Fruit fly (Drosophila melanogaster) whole organism: ENCODE measurements around the gene CG31122.

Experiments used
- CG8478 ChIP-seq: fragments of >200 bp; optimal IDR thresholded peaks from 2 replicates; lab custom pipeline; 2018; ENCODE audit warnings: inconsistent platforms
- Dll ChIP-seq: fragments of >200 bp; optimal IDR thresholded peaks from 2 replicates; lab custom pipeline; 2017
- EcR ChIP-seq, 2 experiments: fragments of >200 bp; optimal IDR thresholded peaks; 2 replicates each; lab custom pipeline; 2017; ENCODE audit warnings: missing biosample characterization in 2 of 2, missing genetic modification characterization in 2 of 2, missing genetic modification reagents in 2 of 2
- pan ChIP-seq: fragments of >200 bp; optimal IDR thresholded peaks from 2 replicates; lab custom pipeline; 2017
- psq ChIP-seq: fragments of >200 bp; optimal IDR thresholded peaks from 2 replicates; lab custom pipeline; 2017
- usp ChIP-seq: fragments of >200 bp; optimal IDR thresholded peaks from 2 replicates; lab custom pipeline; 2017; ENCODE audit warnings: missing biosample characterization, missing genetic modification characterization, mixed read lengths

CG31122 gene

DNA sequence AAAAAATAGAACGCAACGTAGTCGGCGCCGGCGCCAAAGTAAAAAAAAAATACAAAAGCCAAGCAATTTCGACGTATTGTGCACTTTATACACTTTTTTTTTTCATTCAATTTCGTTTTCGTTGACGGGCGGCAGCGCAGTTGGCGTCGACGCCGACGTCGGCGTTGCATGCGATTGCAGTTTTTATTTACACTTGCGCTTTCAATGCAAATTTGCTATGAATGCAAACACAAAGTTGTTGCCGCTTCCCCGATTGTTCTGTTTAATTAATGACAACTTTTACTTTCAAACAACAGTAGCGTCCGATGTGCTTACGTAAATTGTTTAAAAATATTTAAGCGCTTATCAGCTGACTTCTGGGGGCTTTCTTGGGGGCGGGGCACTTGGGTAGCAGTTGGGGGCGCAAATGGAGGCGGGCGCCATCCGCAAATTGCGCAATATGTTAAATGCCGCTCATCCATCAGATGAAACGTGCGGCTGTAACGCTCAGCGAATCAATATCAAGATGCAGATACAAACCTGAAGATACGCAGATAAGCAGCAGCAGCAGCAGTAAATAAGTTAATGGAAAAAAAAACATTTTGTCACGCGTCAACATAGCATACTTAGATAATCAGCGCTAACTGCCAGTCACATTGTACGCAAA lies 25.6 kb upstream of the CG31122 start:
- no peak for TF ChIP-seq pan (lab: Kevin White, UChicago)
- no peak for TF ChIP-seq usp (GFP tag; lab: Kevin White, UChicago)

DNA sequence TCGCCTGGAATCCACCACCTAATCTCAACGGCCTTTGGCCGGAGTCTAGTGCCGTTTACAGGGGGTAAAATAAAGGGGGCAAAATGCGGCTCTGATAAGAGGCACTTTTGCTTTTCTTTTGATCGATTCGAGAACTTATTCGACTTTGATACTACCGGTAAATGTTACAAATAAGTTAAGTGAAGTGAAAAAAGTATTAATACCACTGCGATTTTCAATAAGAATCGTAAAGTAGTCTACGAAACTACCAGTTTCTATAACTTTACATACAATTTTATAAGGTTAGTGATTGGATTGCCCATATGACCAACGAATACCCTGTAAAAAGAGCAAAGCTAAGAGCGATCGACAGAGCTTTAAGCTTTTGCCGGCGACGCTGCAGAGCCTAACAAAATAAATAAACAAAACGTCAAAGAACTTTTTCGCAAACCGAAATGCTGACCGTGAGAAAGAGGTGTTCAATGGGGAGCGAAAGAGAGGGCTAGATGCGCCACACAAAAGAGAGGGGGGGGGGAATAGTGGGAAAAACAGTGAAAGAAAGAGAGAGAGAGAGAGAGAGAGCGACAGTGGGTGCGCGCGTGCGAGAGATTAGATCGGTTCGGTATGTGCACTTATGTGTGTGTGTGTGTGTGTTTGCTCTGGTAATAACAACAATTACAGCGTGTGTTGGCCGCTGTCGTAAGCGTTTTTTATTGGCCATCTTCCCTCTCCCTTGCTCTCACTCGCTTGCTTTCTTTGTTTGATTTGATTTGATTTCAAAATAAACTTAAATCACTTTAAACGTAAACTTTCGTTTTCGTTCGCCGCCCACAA lies 24.1 kb upstream of the CG31122 start:
- peak; percentile 51 for TF ChIP-seq Dll (lab: Kevin White, UChicago)
- TF ChIP-seq usp (GFP tag; lab: Kevin White, UChicago) = no peak
- no peak for TF ChIP-seq EcR (GFP tag; optimal IDR thresholded peaks at IDR 0.05; lab: Kevin White, UChicago)
- peak; percentile 70 for TF ChIP-seq pan (lab: Kevin White, UChicago)
- TF ChIP-seq psq = no peak
- TF ChIP-seq CG8478 (lab: Kevin White, UChicago) = peak; percentile 12

DNA sequence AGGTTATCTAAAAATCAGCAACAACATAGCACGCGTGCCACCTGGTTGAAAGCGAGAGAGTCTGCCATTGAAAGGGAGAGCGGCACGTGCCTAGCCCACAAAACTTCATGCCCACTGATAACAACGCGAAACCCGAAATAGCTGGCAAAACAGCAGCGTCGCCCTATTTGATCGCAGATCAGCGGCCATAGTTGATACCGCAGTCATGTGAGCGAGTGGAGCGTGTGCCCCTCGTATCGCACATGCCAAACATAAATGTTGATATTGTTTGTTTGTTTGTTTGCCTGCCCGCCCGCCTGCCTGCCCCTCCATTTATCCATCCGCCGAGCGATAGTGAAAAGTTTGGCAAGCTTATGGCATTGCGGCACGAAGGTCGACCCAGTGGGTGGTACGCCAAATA lies 20.2 kb upstream of the CG31122 start:
- no peak for TF ChIP-seq psq
- TF ChIP-seq Dll (lab: Kevin White, UChicago) = no peak
- no peak for TF ChIP-seq pan (lab: Kevin White, UChicago)
- TF ChIP-seq EcR (GFP tag; optimal IDR thresholded peaks at IDR 0.05; lab: Kevin White, UChicago) = no peak
- TF ChIP-seq usp (GFP tag; lab: Kevin White, UChicago) = no peak
- TF ChIP-seq CG8478 (lab: Kevin White, UChicago) = no peak

DNA sequence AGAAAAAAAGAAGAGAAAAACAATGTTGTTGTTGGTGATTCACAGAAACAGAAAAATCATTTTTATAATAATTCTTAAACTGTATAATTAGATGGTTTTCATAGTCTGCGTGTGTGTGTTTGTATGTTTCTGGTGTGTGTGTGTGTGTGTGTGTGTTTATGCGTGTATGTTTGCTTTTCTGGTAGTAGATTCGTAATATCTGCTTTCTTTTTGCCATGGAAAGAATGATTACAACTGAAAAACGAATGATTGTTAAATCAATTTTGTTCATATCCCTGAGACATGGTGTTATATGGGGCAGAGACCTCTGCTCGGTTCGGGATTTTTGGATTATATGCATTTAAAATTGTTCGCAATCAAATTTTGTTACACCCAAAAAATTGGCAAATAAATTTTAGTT lies 10.7 kb upstream of the CG31122 start:
- TF ChIP-seq EcR (GFP tag; optimal IDR thresholded peaks at IDR 0.05; lab: Kevin White, UChicago) (no peak), pan (lab: Kevin White, UChicago) (no peak), usp (GFP tag; lab: Kevin White, UChicago) (no peak), psq (no peak), CG8478 (lab: Kevin White, UChicago) (no peak), Dll (lab: Kevin White, UChicago) (no peak)

DNA sequence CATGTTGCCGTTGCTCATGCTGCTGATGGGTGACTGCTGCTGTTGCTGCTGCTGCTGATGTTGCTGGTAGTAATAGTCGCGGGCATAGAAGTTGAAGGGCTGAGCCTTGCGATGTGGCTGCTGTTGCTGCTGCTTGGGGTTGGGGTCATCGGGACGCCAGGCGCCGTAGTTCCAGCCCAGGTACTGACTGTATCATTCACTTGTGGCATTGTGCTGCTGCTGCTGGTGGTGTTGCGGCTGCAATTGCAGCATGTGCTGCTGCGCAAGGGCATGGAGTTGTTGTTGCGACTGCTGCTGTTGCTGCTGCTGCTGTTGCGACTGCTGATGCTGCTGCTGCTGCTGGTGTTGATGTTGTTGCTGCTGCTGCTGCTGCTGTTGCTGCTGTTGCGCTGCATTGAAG lies 9.8 kb upstream of the CG31122 start:
- TF ChIP-seq psq (no peak), pan (lab: Kevin White, UChicago) (no peak), CG8478 (lab: Kevin White, UChicago) (no peak), EcR (GFP tag; optimal IDR thresholded peaks at IDR 0.05; lab: Kevin White, UChicago) (no peak), usp (GFP tag; lab: Kevin White, UChicago) (no peak), Dll (lab: Kevin White, UChicago) (no peak)

DNA sequence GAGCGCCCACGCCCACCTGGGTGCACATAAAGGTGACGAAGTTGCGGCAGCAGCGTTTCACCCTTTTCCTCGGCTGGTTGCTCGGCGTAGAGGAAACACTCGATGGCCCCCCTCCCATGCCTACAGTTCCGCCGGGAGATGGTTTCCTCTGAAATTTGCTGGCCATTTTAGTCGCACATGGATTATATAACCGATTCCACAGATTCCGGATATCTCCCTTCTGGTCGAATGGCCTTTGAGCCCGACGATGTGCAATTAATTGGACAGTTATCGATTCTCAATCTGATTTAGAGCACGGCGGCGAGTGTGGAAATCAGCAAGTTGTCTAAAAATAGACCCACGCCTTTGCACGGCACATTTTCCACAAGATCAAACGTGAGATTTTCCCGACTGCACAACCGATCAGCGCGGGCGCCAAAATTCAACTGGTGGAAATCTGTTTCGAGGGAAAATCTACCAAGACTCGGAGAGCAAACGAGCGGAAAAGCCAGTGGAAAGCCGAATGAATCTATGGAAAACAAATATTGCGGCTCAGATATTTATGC lies 1.4 kb downstream of the CG31122 start, which contains the start of gene CG10864:
Gene CG10864 (minus strand): TSS at position 427 of the 545 bp plus-strand sequence.
- TF ChIP-seq EcR (GFP tag; optimal IDR thresholded peaks at IDR 0.05; lab: Kevin White, UChicago) = no peak
- no peak for TF ChIP-seq psq
- TF ChIP-seq CG8478 (lab: Kevin White, UChicago) = no peak
- no peak for TF ChIP-seq pan (lab: Kevin White, UChicago)
- TF ChIP-seq Dll (lab: Kevin White, UChicago) = no peak
- TF ChIP-seq usp (GFP tag; lab: Kevin White, UChicago) = no peak

DNA sequence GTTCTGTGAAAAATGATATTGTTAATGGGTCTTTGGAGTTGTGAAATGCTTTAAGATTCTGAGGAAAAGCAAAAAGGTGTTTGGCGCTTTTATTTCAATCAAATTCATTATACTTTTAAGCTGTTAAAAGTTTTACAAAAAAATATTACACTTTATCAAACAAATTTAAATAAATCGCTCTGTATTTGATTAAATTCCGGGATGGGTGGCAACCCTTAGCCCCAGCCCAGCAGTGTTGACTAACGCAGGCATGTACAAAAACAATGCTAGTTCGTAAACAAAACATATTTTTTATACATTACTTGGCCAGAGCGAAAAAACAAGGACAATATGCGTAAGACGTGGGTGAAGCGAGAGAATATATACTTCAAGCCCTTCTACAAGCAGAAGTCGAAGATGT lies 8.0 kb downstream of the CG31122 start, which contains the start of gene CG7685:
Gene CG7685 (plus strand): TSS at position 228 of the 400 bp plus-strand sequence.
- no peak for TF ChIP-seq Dll (lab: Kevin White, UChicago)
- TF ChIP-seq EcR (GFP tag; optimal IDR thresholded peaks at IDR 0.05; lab: Kevin White, UChicago) = no peak
- TF ChIP-seq CG8478 (lab: Kevin White, UChicago) = no peak
- no peak for TF ChIP-seq psq
- TF ChIP-seq usp (GFP tag; lab: Kevin White, UChicago) = no peak
- TF ChIP-seq pan (lab: Kevin White, UChicago) = no peak

DNA sequence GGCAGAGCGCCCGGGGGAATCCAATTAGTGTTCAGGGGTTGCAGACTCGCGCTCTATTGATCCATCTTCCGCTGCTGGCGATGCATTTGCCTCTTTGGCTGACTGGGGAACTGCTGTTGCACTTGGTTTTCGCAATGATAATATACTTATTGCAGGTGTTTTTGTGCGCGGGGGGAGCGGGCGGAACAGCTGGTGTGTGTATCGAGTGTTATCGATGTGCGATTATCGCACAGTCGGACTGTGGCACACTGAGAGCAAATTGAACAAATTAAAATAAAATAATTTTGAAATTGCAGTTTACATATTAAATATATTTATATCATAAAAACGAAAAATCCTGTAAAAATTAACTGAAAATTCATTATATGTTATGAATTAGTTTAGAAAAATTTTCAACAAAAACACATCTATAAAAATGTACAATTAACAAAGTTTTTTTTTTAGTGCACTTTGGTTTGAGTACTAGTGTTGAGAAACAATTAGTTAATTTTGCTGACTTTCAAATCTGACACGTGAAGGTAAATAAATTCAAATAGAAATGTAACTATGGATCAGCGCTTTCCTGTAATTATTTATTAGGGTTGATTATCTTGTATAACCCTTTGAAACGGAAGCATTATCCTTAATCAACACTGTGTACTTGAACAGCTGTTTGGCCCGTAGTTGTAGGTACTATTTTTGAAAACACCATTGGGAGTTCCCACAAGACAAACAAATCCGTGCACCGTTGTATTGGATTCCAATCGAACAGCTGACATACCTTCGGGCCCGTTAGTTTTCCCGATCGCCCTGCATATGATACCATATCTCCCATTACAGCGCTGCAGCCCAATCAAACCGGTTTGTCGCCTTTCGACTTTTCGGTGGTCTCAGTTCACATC lies 9.9 kb downstream of the CG31122 start, which contains the start of the genes Wdr37 and koko:
Gene Wdr37 (minus strand): TSS at position 168 of the 881 bp plus-strand sequence.
Gene koko (plus strand): TSS at position 478 of the 881 bp plus-strand sequence.
- TF ChIP-seq EcR (GFP tag; optimal IDR thresholded peaks at IDR 0.05; lab: Kevin White, UChicago) = no peak

DNA sequence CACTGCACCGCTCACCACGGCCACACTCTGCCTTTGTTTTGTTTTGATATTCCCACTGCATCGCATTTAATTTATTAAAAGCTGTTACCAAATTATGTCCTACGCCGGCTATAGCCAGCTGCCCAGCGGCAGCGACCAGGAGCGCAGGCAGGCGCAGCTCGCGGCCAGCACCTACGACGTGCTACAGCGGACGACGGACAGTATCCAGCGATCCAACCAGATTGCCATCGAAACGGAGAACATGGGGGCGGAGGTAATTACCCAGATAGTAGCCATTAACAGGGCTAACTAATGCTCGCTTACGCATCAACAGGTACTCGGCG lies 13.0 kb downstream of the CG31122 start:
- TF ChIP-seq Dll (lab: Kevin White, UChicago) = no peak
- TF ChIP-seq pan (lab: Kevin White, UChicago) = no peak
- TF ChIP-seq CG8478 (lab: Kevin White, UChicago) = no peak
- TF ChIP-seq usp (GFP tag; lab: Kevin White, UChicago) = no peak
- TF ChIP-seq psq = no peak
- no peak for TF ChIP-seq EcR (GFP tag; optimal IDR thresholded peaks at IDR 0.05; lab: Kevin White, UChicago)

DNA sequence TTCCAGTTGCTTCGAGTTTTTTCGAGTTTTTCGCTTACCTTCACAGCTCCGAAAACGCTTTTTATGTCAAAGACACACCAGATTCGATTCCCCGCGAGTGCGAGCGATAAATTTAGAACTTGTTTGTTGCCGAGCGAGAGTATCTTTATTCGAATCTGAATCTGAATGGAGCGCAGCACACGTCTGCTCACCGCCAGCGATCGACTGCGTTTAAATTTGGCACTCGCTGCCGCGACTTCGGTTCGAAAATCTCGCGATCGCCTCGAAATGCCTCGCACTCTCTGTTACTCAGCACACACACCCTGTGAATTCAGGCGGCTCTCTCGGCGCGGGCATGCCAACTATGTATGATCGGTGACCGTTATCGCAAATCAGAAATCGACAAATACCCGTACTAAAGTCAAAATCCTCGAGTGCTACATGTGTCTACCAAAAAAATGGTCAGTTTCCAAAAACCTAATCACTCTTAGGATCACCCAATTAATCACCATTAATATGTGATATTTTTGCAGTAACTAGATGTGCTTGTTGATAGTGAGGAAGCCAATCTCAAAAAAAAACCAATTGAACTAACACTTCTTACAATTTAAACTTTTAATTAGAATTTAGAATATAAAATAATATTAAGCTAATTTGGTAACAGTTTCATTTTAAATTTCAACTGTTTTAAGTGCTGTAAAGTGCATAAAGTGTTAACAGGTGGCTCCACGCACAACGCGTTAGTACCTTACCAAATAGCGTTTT lies 13.5 kb downstream of the CG31122 start, which contains the start of gene Vha100-2:
Gene Vha100-2 (minus strand): TSS at position 216 of the 744 bp plus-strand sequence.
- TF ChIP-seq Dll (lab: Kevin White, UChicago) (peak; percentile 22), EcR (GFP tag; optimal IDR thresholded peaks at IDR 0.05; lab: Kevin White, UChicago) (no peak), pan (lab: Kevin White, UChicago) (peak; percentile 63)
